Fruit fly (Drosophila melanogaster): ENCODE measurements around the gene Obp22a.
A peak's percentile ranks its signal among the peaks of the same experiment; 100 is the strongest.

Obp22a gene

dm6 chr2L:1944473-1945110, 47.4 kb downstream of the Obp22a start (continued):
- TF ChIP-seq Hr78 (GFP tag; optimal IDR thresholded peaks at IDR 0.05) (no peak), ewg (GFP tag; optimal IDR thresholded peaks at IDR 0.05) (no peak), dmrt99B (tag; optimal IDR thresholded peaks at IDR 0.05) (no peak), Awh (GFP tag; IDR thresholded peaks at IDR 0.05) (peak; percentile 15; the same call in 1 of the 2 replicates), CG7786 (GFP tag; optimal IDR thresholded peaks at IDR 0.05) (no peak), tup (GFP tag; optimal IDR thresholded peaks at IDR 0.05) (no peak), nau (GFP tag; optimal IDR thresholded peaks at IDR 0.05) (no peak), CG1832 (GFP tag; optimal IDR thresholded peaks at IDR 0.05) (peak; percentile 47), Hmr (GFP tag; optimal IDR thresholded peaks at IDR 0.05) (peak; percentile 41), phol (tag; optimal IDR thresholded peaks at IDR 0.05) (no peak), CG6765 (GFP tag; optimal IDR thresholded peaks at IDR 0.05) (no peak), sug (tag; optimal IDR thresholded peaks at IDR 0.05) (no peak), Meics (GFP tag; optimal IDR thresholded peaks at IDR 0.05) (peak; percentile 25), CG18764 (GFP tag; optimal IDR thresholded peaks at IDR 0.05) (no peak), CG10267 (tag; optimal IDR thresholded peaks at IDR 0.05) (no peak), CG14050 (GFP tag; IDR thresholded peaks at IDR 0.05) (no peak), CG14860 (GFP tag; IDR thresholded peaks at IDR 0.05; ENCODE audit: partially characterized antibody) (no peak), CG31224 (GFP tag; IDR thresholded peaks at IDR 0.05) (no peak), CG12744 (GFP tag; optimal IDR thresholded peaks at IDR 0.05) (no peak), CG15514 (GFP tag; optimal IDR thresholded peaks at IDR 0.05) (peak; percentile 36), Opbp (GFP tag; IDR thresholded peaks at IDR 0.05; ENCODE audit: partially characterized antibody) (no peak), p53 (GFP tag; optimal IDR thresholded peaks at IDR 0.05) (no peak), Nf-YC (tag; optimal IDR thresholded peaks at IDR 0.05) (peak; percentile 94), Rfx (GFP tag; IDR thresholded peaks at IDR 0.05) (peak; percentile 27; the same call in 1 of the 2 replicates), Adf1 (GFP tag; IDR thresholded peaks at IDR 0.05) (peak; percentile 19; the same call in 1 of the 2 replicates), CG10543 (GFP tag; optimal IDR thresholded peaks at IDR 0.05) (peak; percentile 44), crol (GFP tag; IDR thresholded peaks at IDR 0.05) (peak; percentile 72), Antp (GFP tag; optimal IDR thresholded peaks at IDR 0.05) (no peak), grau (tag; optimal IDR thresholded peaks at IDR 0.05) (no peak), luna (GFP tag; optimal IDR thresholded peaks at IDR 0.05) (no peak), CkIIα-i1 (GFP tag; IDR thresholded peaks at IDR 0.05) (no peak), Sox102F (GFP tag; optimal IDR thresholded peaks at IDR 0.05) (no peak), CG3407 (GFP tag; optimal IDR thresholded peaks at IDR 0.05) (no peak), pzg (GFP tag; optimal IDR thresholded peaks at IDR 0.05) (no peak), tap (tag; optimal IDR thresholded peaks at IDR 0.05) (no peak), ranshi (GFP tag; IDR thresholded peaks at IDR 0.05) (0 out of 2 replicates have a peak, but pooled peaks have one; percentile 10), NK7.1 (GFP tag; optimal IDR thresholded peaks at IDR 0.05) (no peak), danr (GFP tag; IDR thresholded peaks at IDR 0.05) (no peak), Stat92E (GFP tag; optimal IDR thresholded peaks at IDR 0.05) (no peak), Hr3 (GFP tag; optimal IDR thresholded peaks at IDR 0.05) (no peak), gcm2 (GFP tag; optimal IDR thresholded peaks at IDR 0.05) (no peak), Dbx (GFP tag; IDR thresholded peaks at IDR 0.05) (peak; percentile 53; the same call in 1 of the 3 replicates), CG42726 (GFP tag; IDR thresholded peaks at IDR 0.05; ENCODE audit: partially characterized antibody) (no peak), wek (GFP tag; optimal IDR thresholded peaks at IDR 0.05) (peak; percentile 2), Eip74EF (GFP tag; optimal IDR thresholded peaks at IDR 0.05) (no peak), CG12155 (GFP tag; optimal IDR thresholded peaks at IDR 0.05) (no peak), lola (GFP tag; optimal IDR thresholded peaks at IDR 0.05) (no peak), fd64A (GFP tag; optimal IDR thresholded peaks at IDR 0.05) (no peak)

Measured in whole organism, embryonic.